Fruit fly (Drosophila melanogaster) whole organism, embryonic: ENCODE measurements around the gene CG31870.

Experiments
- Asciz ChIP-seq: fragments of 200-800 bp; sonication (Bioruptor generic); optimal IDR thresholded peaks from 2 replicates; lab custom pipeline; 2017; ENCODE audit warnings: missing biosample characterization, mild to moderate bottlenecking, missing genetic modification characterization, missing genetic modification reagents
- B-H2 ChIP-seq: fragments of 200-800 bp; sonication (Bioruptor generic); optimal IDR thresholded peaks from 2 replicates; lab custom pipeline; 2018; ENCODE audit warnings: missing biosample characterization, mild to moderate bottlenecking, missing genetic modification characterization
- CG10366 ChIP-seq: fragments of 200-800 bp; sonication (Bioruptor generic); IDR thresholded peaks from 2 replicates; pipeline ENCODE4 v1.3.6; 2022; ENCODE audit warnings: missing biosample characterization, missing genetic modification characterization
- CG10959 ChIP-seq: fragments of 200-800 bp; sonication (Bioruptor generic); IDR thresholded peaks from 2 replicates; pipeline ENCODE4 v1.3.6; 2022; ENCODE audit warnings: missing biosample characterization, missing genetic modification characterization
- CG12391 ChIP-seq: fragments of 200-800 bp; sonication (Bioruptor generic); optimal IDR thresholded peaks from 3 replicates; lab custom pipeline; 2018; ENCODE audit warnings: missing biosample characterization, mild to moderate bottlenecking, missing genetic modification characterization, moderate library complexity
- CG13894 ChIP-seq: fragments of 200-800 bp; sonication (Bioruptor generic); optimal IDR thresholded peaks from 3 replicates; lab custom pipeline; 2018; ENCODE audit warnings: missing biosample characterization, mild to moderate bottlenecking, missing genetic modification characterization, moderate library complexity
- CG14860 ChIP-seq: fragments of 200-800 bp; sonication (Bioruptor generic); IDR thresholded peaks from 3 replicates; pipeline ENCODE4 v1.3.6; 2022; ENCODE audit warnings: missing biosample characterization, missing genetic modification characterization; ENCODE audit not compliant: partially characterized antibody
- CG15269 ChIP-seq: fragments of 200-800 bp; sonication (Bioruptor generic); optimal IDR thresholded peaks from 2 replicates; lab custom pipeline; 2018; ENCODE audit warnings: missing biosample characterization, mild to moderate bottlenecking, missing genetic modification characterization, moderate library complexity
- CG2120 ChIP-seq: fragments of 200-800 bp; sonication (Bioruptor generic); optimal IDR thresholded peaks from 3 replicates; lab custom pipeline; 2016; ENCODE audit warnings: missing biosample characterization, missing genetic modification characterization
- CG2202 ChIP-seq: fragments of 200-800 bp; sonication (Bioruptor generic); optimal IDR thresholded peaks from 2 replicates; lab custom pipeline; 2018; ENCODE audit warnings: missing biosample characterization, mild to moderate bottlenecking, missing genetic modification characterization
- CG34224 ChIP-seq: fragments of 200-800 bp; sonication (Bioruptor generic); IDR thresholded peaks from 3 replicates; pipeline ENCODE4 v1.3.6; 2022; ENCODE audit warnings: missing biosample characterization, missing genetic modification characterization; ENCODE audit not compliant: partially characterized antibody
- CG34422 ChIP-seq: fragments of 200-800 bp; sonication (Bioruptor generic); IDR thresholded peaks from 3 replicates; pipeline ENCODE4 v1.3.6; 2022; ENCODE audit warnings: missing biosample characterization, missing genetic modification characterization
- CG42726 ChIP-seq: fragments of 200-800 bp; sonication (Bioruptor generic); IDR thresholded peaks from 2 replicates; pipeline ENCODE4 v1.3.6; 2022; ENCODE audit warnings: missing biosample characterization, missing genetic modification characterization; ENCODE audit not compliant: partially characterized antibody
- CG4360 ChIP-seq: fragments of 200-800 bp; sonication (Bioruptor generic); IDR thresholded peaks from 2 replicates; pipeline ENCODE4 v1.3.6; 2022; ENCODE audit warnings: missing biosample characterization, missing genetic modification characterization
- CG4707 ChIP-seq: fragments of 200-800 bp; sonication (Bioruptor generic); optimal IDR thresholded peaks from 2 replicates; lab custom pipeline; 2018; ENCODE audit warnings: missing biosample characterization, mild to moderate bottlenecking, missing genetic modification characterization, moderate library complexity
- CG7745 ChIP-seq: fragments of 200-800 bp; sonication (Bioruptor generic); optimal IDR thresholded peaks from 2 replicates; lab custom pipeline; 2018; ENCODE audit warnings: missing biosample characterization, mild to moderate bottlenecking, missing genetic modification characterization, moderate library complexity
- CG9215 ChIP-seq: fragments of 200-800 bp; sonication (Bioruptor generic); IDR thresholded peaks from 2 replicates; pipeline ENCODE4 v1.3.6; 2022; ENCODE audit warnings: missing biosample characterization, missing genetic modification characterization
- CoRest ChIP-seq: fragments of 200-800 bp; sonication (Bioruptor generic); optimal IDR thresholded peaks from 3 replicates; lab custom pipeline; 2018; ENCODE audit warnings: missing biosample characterization, mild to moderate bottlenecking, missing genetic modification characterization, moderate library complexity
- CrebB ChIP-seq: fragments of 200-800 bp; sonication (Bioruptor generic); optimal IDR thresholded peaks from 3 replicates; lab custom pipeline; 2018; ENCODE audit warnings: missing biosample characterization, mild to moderate bottlenecking, missing genetic modification characterization
- Gsc ChIP-seq: fragments of 200-800 bp; sonication (Bioruptor generic); IDR thresholded peaks from 2 replicates; pipeline ENCODE4 v1.3.6; 2022; ENCODE audit warnings: missing biosample characterization, missing genetic modification characterization
- Gug ChIP-seq: fragments of 200-800 bp; sonication (Bioruptor generic); IDR thresholded peaks from 4 replicates; pipeline ENCODE4 v1.3.6; 2022; ENCODE audit warnings: missing biosample characterization, missing genetic modification characterization
- HLH3B ChIP-seq: fragments of 200-800 bp; sonication (Bioruptor generic); IDR thresholded peaks from 2 replicates; pipeline ENCODE4 v1.3.6; 2022; ENCODE audit warnings: missing biosample characterization, missing genetic modification characterization
- HLHmδ ChIP-seq: fragments of 200-800 bp; sonication (Bioruptor generic); optimal IDR thresholded peaks from 2 replicates; lab custom pipeline; 2018; ENCODE audit warnings: missing biosample characterization, mild to moderate bottlenecking, missing genetic modification characterization, moderate library complexity
- Hand ChIP-seq: fragments of 200-800 bp; sonication (Bioruptor generic); optimal IDR thresholded peaks from 2 replicates; lab custom pipeline; 2017; ENCODE audit warnings: mild to moderate bottlenecking, missing biosample characterization, missing genetic modification reagents, missing genetic modification characterization
- Hr78 ChIP-seq, 2 experiments: fragments of 200-800 bp in 1 of 2; fragments of >200 bp in 1 of 2; sonication (Bioruptor generic) in 1 of 2; optimal IDR thresholded peaks; 2 replicates each; lab custom pipeline; 2017 to 2019; ENCODE audit warnings: missing biosample characterization in 2 of 2, missing genetic modification characterization in 2 of 2, mild to moderate bottlenecking in 1 of 2, moderate library complexity in 1 of 2
- Hsf ChIP-seq: fragments of 200-800 bp; sonication (Bioruptor generic); optimal IDR thresholded peaks from 3 replicates; lab custom pipeline; 2016; ENCODE audit warnings: missing biosample characterization, missing genetic modification characterization
- Meics ChIP-seq: fragments of 200-800 bp; sonication (Bioruptor generic); optimal IDR thresholded peaks from 2 replicates; lab custom pipeline; 2017; ENCODE audit warnings: missing biosample characterization, mild to moderate bottlenecking, missing genetic modification characterization
- Myb ChIP-seq: fragments of 200-800 bp; sonication (Bioruptor generic); optimal IDR thresholded peaks from 2 replicates; lab custom pipeline; 2016; ENCODE audit warnings: missing biosample characterization, missing genetic modification characterization
- Nf-YB ChIP-seq: fragments of 200-800 bp; sonication (Bioruptor generic); optimal IDR thresholded peaks from 3 replicates; lab custom pipeline; 2019; ENCODE audit warnings: missing biosample characterization, mild to moderate bottlenecking, missing genetic modification characterization, moderate library complexity
- Oaz ChIP-seq: fragments of 200-800 bp; sonication (Bioruptor generic); IDR thresholded peaks from 2 replicates; pipeline ENCODE4 v1.3.6; 2022; ENCODE audit warnings: missing biosample characterization, missing genetic modification characterization
- Poxn ChIP-seq: fragments of 200-800 bp; sonication (Bioruptor generic); IDR thresholded peaks from 2 replicates; pipeline ENCODE4 v1.3.6; 2022; ENCODE audit warnings: missing biosample characterization, missing genetic modification characterization
- Taf1 ChIP-seq: fragments of 200-800 bp; sonication (Bioruptor generic); IDR thresholded peaks from 2 replicates; pipeline ENCODE4 v1.3.6; 2022; ENCODE audit warnings: missing biosample characterization, missing genetic modification characterization
- Xbp1 ChIP-seq: fragments of 200-800 bp; sonication (Bioruptor generic); optimal IDR thresholded peaks from 3 replicates; lab custom pipeline; 2016; ENCODE audit warnings: missing biosample characterization, mild to moderate bottlenecking, missing genetic modification characterization
- al ChIP-seq: fragments of 200-800 bp; sonication (Bioruptor generic); IDR thresholded peaks from 2 replicates; pipeline ENCODE4 v1.3.6; 2022; ENCODE audit warnings: missing biosample characterization, missing genetic modification characterization
- ap ChIP-seq: fragments of 200-800 bp; sonication (Bioruptor generic); IDR thresholded peaks from 2 replicates; pipeline ENCODE4 v1.3.6; 2022; ENCODE audit warnings: missing biosample characterization, missing genetic modification characterization
- bab2 ChIP-seq: fragments of 200-800 bp; sonication (Bioruptor generic); optimal IDR thresholded peaks from 2 replicates; lab custom pipeline; 2016; ENCODE audit warnings: missing biosample characterization, missing genetic modification characterization
- dysf ChIP-seq: fragments of 200-800 bp; sonication (Bioruptor generic); IDR thresholded peaks from 3 replicates; pipeline ENCODE4 v1.3.6; 2022; ENCODE audit warnings: missing biosample characterization, missing genetic modification characterization
- fd64A ChIP-seq: fragments of 200-800 bp; sonication (Bioruptor generic); optimal IDR thresholded peaks from 3 replicates; lab custom pipeline; 2018; ENCODE audit warnings: missing biosample characterization, mild to moderate bottlenecking, missing genetic modification characterization
- inv ChIP-seq: fragments of 200-800 bp; sonication (Bioruptor generic); IDR thresholded peaks from 2 replicates; pipeline ENCODE4 v1.3.6; 2022; ENCODE audit warnings: missing biosample characterization, missing genetic modification characterization; ENCODE audit not compliant: partially characterized antibody
- lmd ChIP-seq: fragments of 200-800 bp; sonication (Bioruptor generic); IDR thresholded peaks from 2 replicates; pipeline ENCODE4 v1.3.6; 2022; ENCODE audit warnings: missing biosample characterization, missing genetic modification characterization
- maf-S ChIP-seq: fragments of 200-800 bp; sonication (Bioruptor generic); optimal IDR thresholded peaks from 2 replicates; lab custom pipeline; 2016; ENCODE audit warnings: missing biosample characterization, missing genetic modification characterization
- mam ChIP-seq: fragments of 200-800 bp; sonication (Bioruptor generic); optimal IDR thresholded peaks from 3 replicates; lab custom pipeline; 2016; ENCODE audit warnings: missing biosample characterization, missing genetic modification characterization
- nerfin-2 ChIP-seq: fragments of 200-800 bp; sonication (Bioruptor generic); IDR thresholded peaks from 2 replicates; pipeline ENCODE4 v1.3.6; 2022; ENCODE audit warnings: missing biosample characterization, missing genetic modification characterization; ENCODE audit not compliant: partially characterized antibody
- ro ChIP-seq: fragments of 200-800 bp; sonication (Bioruptor generic); IDR thresholded peaks from 2 replicates; pipeline ENCODE4 v1.3.6; 2022; ENCODE audit warnings: missing biosample characterization, missing genetic modification characterization
- sob ChIP-seq: fragments of 200-800 bp; sonication (Bioruptor generic); IDR thresholded peaks from 2 replicates; pipeline ENCODE4 v1.3.6; 2022; ENCODE audit warnings: missing biosample characterization, missing genetic modification characterization
- trem ChIP-seq: fragments of 200-800 bp; optimal IDR thresholded peaks from 3 replicates; lab custom pipeline; 2019; ENCODE audit warnings: missing biosample characterization, mild to moderate bottlenecking, missing genetic modification characterization, moderate library complexity
- ttk ChIP-seq: fragments of 200-800 bp; sonication (Bioruptor generic); IDR thresholded peaks from 2 replicates; pipeline ENCODE4 v2.1.2; 2022; ENCODE audit warnings: missing biosample characterization, missing genetic modification characterization
- wek ChIP-seq: fragments of 200-800 bp; sonication (Bioruptor generic); optimal IDR thresholded peaks from 3 replicates; lab custom pipeline; 2018; ENCODE audit warnings: missing biosample characterization, mild to moderate bottlenecking, missing genetic modification characterization, moderate library complexity
- zfh1 ChIP-seq: fragments of 200-800 bp; sonication (Bioruptor generic); IDR thresholded peaks from 3 replicates; pipeline ENCODE4 v1.3.6; 2022; ENCODE audit warnings: missing biosample characterization, missing genetic modification characterization

The CG31870 gene

dm6 chr2L:10800877-10801719, 11.1 kb downstream of the CG31870 start, which contains the start of gene CG31869 (continued):
- TF ChIP-seq ro (no peak), ap (GFP tag; lab: Robert Waterston, UW) (no peak), CG9215 (GFP tag; lab: Robert Waterston, UW) (no peak), al (GFP tag; lab: Robert Waterston, UW) (peak; percentile 26; the same call in 1 of the 2 replicates), mam (no peak), HLH3B (GFP tag; lab: Robert Waterston, UW) (0 out of 2 replicates have a peak, but pooled peaks have one; percentile 25), CG2120 (peak; percentile 34), inv (no peak), Taf1 (no peak), CG15269 (tag; lab: Kevin White, UChicago) (peak; percentile 8), Gug (GFP tag; lab: Robert Waterston, UW) (peak; percentile 41; the same call in 1 of the 4 replicates), dysf (peak; percentile 38; the same call in 1 of the 3 replicates), HLHmδ (GFP tag; lab: Kevin White, UChicago) (no peak), CG42726 (GFP tag; lab: Robert Waterston, UW) (no peak), CG13894 (no peak), fd64A (GFP tag; lab: Kevin White, UChicago) (no peak), Gsc (GFP tag; lab: Robert Waterston, UW) (no peak), CrebB (tag; lab: Kevin White, UChicago) (no peak), CG10366 (GFP tag; lab: Robert Waterston, UW) (no peak), ttk (GFP tag; lab: Robert Waterston, UW) (peak; percentile 40; the same call in 1 of the 2 replicates), Hsf (GFP tag; lab: Kevin White, UChicago) (no peak), CG10959 (no peak), CG2202 (tag; lab: Kevin White, UChicago) (no peak), wek (GFP tag; lab: Kevin White, UChicago) (no peak), Nf-YB (GFP tag; lab: Kevin White, UChicago) (no peak), CG4707 (GFP tag; lab: Kevin White, UChicago) (no peak), Xbp1 (GFP tag; lab: Kevin White, UChicago) (peak; percentile 44), Myb (GFP tag; lab: Kevin White, UChicago) (no peak), Meics (GFP tag; lab: Kevin White, UChicago) (peak; percentile 41), nerfin-2 (GFP tag; lab: Robert Waterston, UW) (no peak), Hr78 (GFP tag; optimal IDR thresholded peaks at IDR 0.05; lab: Kevin White, UChicago) (no peak), CG4360 (0 out of 2 replicates have a peak, but pooled peaks have one; percentile 24), CG12391 (tag; lab: Kevin White, UChicago) (no peak), zfh1 (GFP tag; lab: Robert Waterston, UW) (no peak), Asciz (no peak), bab2 (GFP tag; lab: Kevin White, UChicago) (no peak), CoRest (tag; lab: Kevin White, UChicago) (no peak), trem (tag; lab: Kevin White, UChicago) (no peak), Poxn (GFP tag; lab: Robert Waterston, UW) (no peak), Oaz (GFP tag; lab: Robert Waterston, UW) (0 out of 2 replicates have a peak, but pooled peaks have one; percentile 25), B-H2 (GFP tag; lab: Kevin White, UChicago) (no peak), CG14860 (GFP tag; lab: Robert Waterston, UW) (no peak), maf-S (GFP tag; lab: Kevin White, UChicago) (no peak), CG34422 (GFP tag; lab: Robert Waterston, UW) (0 out of 3 replicates have a peak, but pooled peaks have one; percentile 10), lmd (GFP tag; lab: Robert Waterston, UW) (0 out of 2 replicates have a peak, but pooled peaks have one; percentile 33), CG34224 (GFP tag; lab: Robert Waterston, UW) (no peak), CG7745 (no peak), sob (GFP tag; lab: Robert Waterston, UW) (no peak), Hand (GFP tag; lab: Kevin White, UChicago) (no peak)
